Fruit fly (Drosophila melanogaster): ENCODE data around the gene CG9636.

- TF ChIP-seq CG7045 (GFP tag; optimal IDR thresholded peaks at IDR 0.05) (no peak), CG11617 (GFP tag; optimal IDR thresholded peaks at IDR 0.05) (no peak), CG7101 (tag; optimal IDR thresholded peaks at IDR 0.05) (no peak), kay (GFP tag; ENCODE audit: borderline replicate concordance) (no peak), CG1620 (GFP tag; optimal IDR thresholded peaks at IDR 0.05) (no peak), cnc (optimal IDR thresholded peaks at IDR 0.05) (no peak), tj (GFP tag; optimal IDR thresholded peaks at IDR 0.05) (no peak), toe (GFP tag; optimal IDR thresholded peaks at IDR 0.05) (no peak), ovo (GFP tag; optimal IDR thresholded peaks at IDR 0.05) (no peak), Crg-1 (GFP tag; optimal IDR thresholded peaks at IDR 0.05) (no peak)
These were observed 18.7 kb downstream of the CG9636 start for dm6 chr3R:8224726-8225460.

Measured in whole organism, adult.